Worm (Caenorhabditis elegans): ENCODE results near the gene F07H5.10.

Gene F07H5.10

ce11 chrII:8787376-8787775 lies 21.0 kb downstream of the F07H5.10 start (continued):
- TF ChIP-seq alr-1 (tag; optimal IDR thresholded peaks at IDR 0.05; ENCODE audit: borderline replicate concordance) (no peak), lin-13 (GFP tag; optimal IDR thresholded peaks at IDR 0.05) (peak; percentile 94), nhr-12 (tag; optimal IDR thresholded peaks at IDR 0.05) (no peak), nhr-77 (tag; optimal IDR thresholded peaks at IDR 0.05) (peak; percentile 83), rnt-1 (tag; optimal IDR thresholded peaks at IDR 0.05) (peak; percentile 94), egl-27 (tag; optimal IDR thresholded peaks at IDR 0.05) (no peak), unc-30 (tag; optimal IDR thresholded peaks at IDR 0.05) (no peak), unc-130 (tag; optimal IDR thresholded peaks at IDR 0.05) (peak; percentile 98), nhr-237 (tag; optimal IDR thresholded peaks at IDR 0.05) (peak; percentile 89), nhr-20 (tag; optimal IDR thresholded peaks at IDR 0.05) (peak; percentile 99), ztf-4 (tag; optimal IDR thresholded peaks at IDR 0.05) (peak; percentile 97), ama-1 (optimal IDR thresholded peaks at IDR 0.05) (peak; percentile 96), fkh-4 (tag; optimal IDR thresholded peaks at IDR 0.05; ENCODE audit: borderline replicate concordance) (peak; percentile 82), Y116A8C.19 (tag; optimal IDR thresholded peaks at IDR 0.05; ENCODE audit: borderline replicate concordance) (peak; percentile 33), lin-39 (tag; optimal IDR thresholded peaks at IDR 0.05) (peak; percentile 87), dsc-1 (tag; optimal IDR thresholded peaks at IDR 0.05) (peak; percentile 96), lsy-2 (tag; optimal IDR thresholded peaks at IDR 0.05) (peak; percentile 93 to 94), sptf-1 (tag; optimal IDR thresholded peaks at IDR 0.05) (no peak), unc-62 (GFP tag; optimal IDR thresholded peaks at IDR 0.05) (no peak), ceh-90 (tag; optimal IDR thresholded peaks at IDR 0.05) (no peak), elt-2 (tag; optimal IDR thresholded peaks at IDR 0.05) (peak; percentile 82), ceh-82 (tag; optimal IDR thresholded peaks at IDR 0.05) (peak; percentile 75 to 89 (median 82)), efl-3 (GFP tag; optimal IDR thresholded peaks at IDR 0.05) (no peak), C34B4.2 (tag; optimal IDR thresholded peaks at IDR 0.05) (no peak), ceh-63 (GFP tag; optimal IDR thresholded peaks at IDR 0.05) (peak; percentile 18), zip-4 (GFP tag; optimal IDR thresholded peaks at IDR 0.05) (peak; percentile 84), mep-1 (tag; optimal IDR thresholded peaks at IDR 0.05) (peak; percentile 98), nhr-85 (tag) (peak; percentile 99), isw-1 (GFP tag; IDR thresholded peaks at IDR 0.05) (peak; percentile 92), nhr-11 (tag; optimal IDR thresholded peaks at IDR 0.05) (peak; percentile 94), ztf-11 (tag; optimal IDR thresholded peaks at IDR 0.05) (peak in 1 of 2 experiments; percentile 88), fkh-8 (tag; optimal IDR thresholded peaks at IDR 0.05) (peak; percentile 99), sox-4 (tag; optimal IDR thresholded peaks at IDR 0.05) (peak; percentile 85), fos-1 (tag; optimal IDR thresholded peaks at IDR 0.05) (peak; percentile 90), mdl-1 (tag; optimal IDR thresholded peaks at IDR 0.05) (peak in 1 of 2 experiments; percentile 94), pax-3 (tag; optimal IDR thresholded peaks at IDR 0.05) (peak; percentile 93), skn-1 (tag; optimal IDR thresholded peaks at IDR 0.05) (peak; percentile 96), pqm-1 (tag; optimal IDR thresholded peaks at IDR 0.05) (no peak), F16B12.6 (tag; optimal IDR thresholded peaks at IDR 0.05) (peak; percentile 61), C04F5.9 (tag; optimal IDR thresholded peaks at IDR 0.05) (peak; percentile 78), lin-35 (GFP tag; optimal IDR thresholded peaks at IDR 0.05) (peak; percentile 88 to 94)

- peak in 2 of 3 experiments; percentile 4 to 54 for TF ChIP-seq ceh-82 (tag; optimal IDR thresholded peaks at IDR 0.05)
- peak; percentile 19 for TF ChIP-seq swsn-7 (tag; optimal IDR thresholded peaks at IDR 0.05)
- no peak for TF ChIP-seq irx-1 (tag; optimal IDR thresholded peaks at IDR 0.05)
- TF ChIP-seq sptf-1 (tag; optimal IDR thresholded peaks at IDR 0.05) = no peak
- TF ChIP-seq lin-14 (GFP tag; optimal IDR thresholded peaks at IDR 0.05) = peak; percentile 65
- TF ChIP-seq dsc-1 (tag; optimal IDR thresholded peaks at IDR 0.05) = peak; percentile 17
- TF ChIP-seq sox-4 (tag; optimal IDR thresholded peaks at IDR 0.05) = no peak
- no peak for TF ChIP-seq ceh-90 (tag; optimal IDR thresholded peaks at IDR 0.05)
- TF ChIP-seq lin-39 (tag; optimal IDR thresholded peaks at IDR 0.05) = no peak
- TF ChIP-seq zip-4 (GFP tag; optimal IDR thresholded peaks at IDR 0.05) = no peak
- TF ChIP-seq snpc-4 (tag; optimal IDR thresholded peaks at IDR 0.05) = no peak
- TF ChIP-seq nhr-47 (tag; optimal IDR thresholded peaks at IDR 0.05) = no peak
- TF ChIP-seq nhr-28 (tag; optimal IDR thresholded peaks at IDR 0.05) = no peak
- no peak for TF ChIP-seq nhr-12 (tag; optimal IDR thresholded peaks at IDR 0.05)
- TF ChIP-seq mdl-1 (tag; optimal IDR thresholded peaks at IDR 0.05) = no peak
- TF ChIP-seq Y116A8C.19 (tag; optimal IDR thresholded peaks at IDR 0.05; ENCODE audit: borderline replicate concordance) = no peak
- no peak for TF ChIP-seq hpl-2 (GFP tag; optimal IDR thresholded peaks at IDR 0.05)
- no peak for TF ChIP-seq dpl-1 (GFP tag; optimal IDR thresholded peaks at IDR 0.05)
- TF ChIP-seq nhr-71 (tag; optimal IDR thresholded peaks at IDR 0.05) = peak; percentile 10
- TF ChIP-seq ceh-63 (GFP tag; optimal IDR thresholded peaks at IDR 0.05) = no peak
- no peak for TF ChIP-seq ama-1 (optimal IDR thresholded peaks at IDR 0.05)
- TF ChIP-seq unc-98 (GFP tag; IDR thresholded peaks at IDR 0.05) = no peak
- no peak for TF ChIP-seq ces-1 (GFP tag; optimal IDR thresholded peaks at IDR 0.05)
- TF ChIP-seq elt-2 (tag; optimal IDR thresholded peaks at IDR 0.05) = no peak
These were observed 22.5 kb downstream of the F07H5.10 start for ce11 chrII:8785875-8786274.
